Fruit fly (Drosophila melanogaster): Measurements from ENCODE around the gene CG10654.

Gene CG10654

DNA sequence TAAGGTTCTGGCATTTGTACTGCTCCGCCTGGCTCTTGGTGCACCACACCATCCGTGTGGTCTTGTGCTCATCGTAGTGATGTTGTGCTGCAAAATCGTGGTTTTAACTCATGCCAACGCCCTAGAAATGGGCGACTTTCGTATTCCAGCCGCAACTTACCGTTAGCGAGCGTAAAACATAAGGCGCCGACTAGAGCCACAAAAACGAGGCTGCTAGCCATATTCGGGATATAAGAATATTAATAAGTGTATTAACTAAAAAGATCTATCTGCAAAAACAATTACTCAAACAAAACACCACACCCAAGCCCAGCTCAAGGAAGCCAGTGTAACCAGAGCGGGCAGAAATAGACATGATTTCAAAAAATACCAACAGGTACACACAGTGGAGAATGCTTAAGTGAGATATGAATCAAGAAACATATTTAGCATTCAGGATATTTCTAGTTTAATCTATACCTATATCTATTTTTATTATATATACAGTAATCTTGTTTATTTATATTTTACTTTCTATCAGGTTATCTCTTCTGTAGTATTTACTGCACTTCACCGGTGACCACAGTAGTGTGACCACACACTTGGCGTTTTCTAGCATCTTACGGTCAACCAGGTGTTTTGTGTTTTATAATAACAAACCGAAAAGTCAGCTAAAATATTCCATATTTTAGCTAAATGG is 25.9 kb upstream of the CG10654 start, which contains the start of the genes Tsf2 and CG34242 (continued):
- TF ChIP-seq CG6254 (GFP tag; optimal IDR thresholded peaks at IDR 0.05), result peak; percentile 56
- TF ChIP-seq wor (GFP tag; IDR thresholded peaks at IDR 0.05), result no peak
- TF ChIP-seq CG12769 (tag; optimal IDR thresholded peaks at IDR 0.05), result no peak
- no peak for TF ChIP-seq CG8290 (GFP tag; optimal IDR thresholded peaks at IDR 0.05)
- TF ChIP-seq CG8290 (tag; optimal IDR thresholded peaks at IDR 0.05), result no peak
- peak; percentile 87; the same call in 2 of the 3 replicates for TF ChIP-seq Mrtf (GFP tag; IDR thresholded peaks at IDR 0.05)
- TF ChIP-seq CG10321 (GFP tag; IDR thresholded peaks at IDR 0.05), result no peak
- peak; percentile 84 for TF ChIP-seq row (GFP tag; IDR thresholded peaks at IDR 0.05)
- TF ChIP-seq sug (tag; optimal IDR thresholded peaks at IDR 0.05), result peak; percentile 77
- TF ChIP-seq CG4328 (GFP tag; optimal IDR thresholded peaks at IDR 0.05), result no peak
- TF ChIP-seq Blimp-1 (GFP tag; optimal IDR thresholded peaks at IDR 0.05), result peak; percentile 72
- TF ChIP-seq sr (GFP tag; IDR thresholded peaks at IDR 0.05), result peak; percentile 27; the same call in 1 of the 3 replicates
- TF ChIP-seq Sry-β (GFP tag; optimal IDR thresholded peaks at IDR 0.05), result no peak
- no peak for TF ChIP-seq ac (GFP tag; optimal IDR thresholded peaks at IDR 0.05)
- TF ChIP-seq nerfin-2 (GFP tag; IDR thresholded peaks at IDR 0.05; ENCODE audit: partially characterized antibody), result no peak
- TF ChIP-seq ase (GFP tag; IDR thresholded peaks at IDR 0.05), result peak; percentile 94
- TF ChIP-seq Elba2 (GFP tag; optimal IDR thresholded peaks at IDR 0.05), result no peak
- TF ChIP-seq nau (GFP tag; optimal IDR thresholded peaks at IDR 0.05), result peak; percentile 51
- peak; percentile 49 for TF ChIP-seq CG6654 (GFP tag; optimal IDR thresholded peaks at IDR 0.05)
- peak; percentile 74 for TF ChIP-seq tin (GFP tag; optimal IDR thresholded peaks at IDR 0.05)
- no peak for TF ChIP-seq pan (optimal IDR thresholded peaks at IDR 0.05)
- TF ChIP-seq pan (GFP tag; optimal IDR thresholded peaks at IDR 0.05 in 1 of 2, IDR thresholded peaks at IDR 0.05 in 1 of 2), result peak in 1 of 2 experiments; percentile 96
- no peak for TF ChIP-seq bbx (GFP tag; IDR thresholded peaks at IDR 0.05; ENCODE audit: partially characterized antibody)
- peak; percentile 60 for TF ChIP-seq tup (GFP tag; optimal IDR thresholded peaks at IDR 0.05)
- no peak for TF ChIP-seq CG12219 (GFP tag; optimal IDR thresholded peaks at IDR 0.05)
- no peak for TF ChIP-seq CG9876 (GFP tag; optimal IDR thresholded peaks at IDR 0.05)
- TF ChIP-seq CG6272 (GFP tag; IDR thresholded peaks at IDR 0.05), result peak; percentile 91
- no peak for TF ChIP-seq H2.0 (GFP tag; IDR thresholded peaks at IDR 0.05)
- TF ChIP-seq HLH4C (GFP tag; IDR thresholded peaks at IDR 0.05; ENCODE audit: partially characterized antibody), result no peak
- peak; percentile 85 for TF ChIP-seq NFAT (GFP tag; IDR thresholded peaks at IDR 0.05)
- TF ChIP-seq Six4 (GFP tag; optimal IDR thresholded peaks at IDR 0.05), result peak; percentile 71
- peak; percentile 88 for TF ChIP-seq toy (GFP tag; IDR thresholded peaks at IDR 0.05)
- TF ChIP-seq lilli (GFP tag; optimal IDR thresholded peaks at IDR 0.05), result no peak
- peak; percentile 31 for TF ChIP-seq Lhr (GFP tag; optimal IDR thresholded peaks at IDR 0.05)
- TF ChIP-seq CG2199 (GFP tag; IDR thresholded peaks at IDR 0.05), result no peak
- peak; percentile 51 for TF ChIP-seq GATAe (GFP tag; conservative IDR thresholded peaks at IDR 0.05)
- peak; percentile 34 for TF ChIP-seq CG9437 (GFP tag; optimal IDR thresholded peaks at IDR 0.05)
- TF ChIP-seq CG2120 (GFP tag; optimal IDR thresholded peaks at IDR 0.05), result peak; percentile 0
- no peak for TF ChIP-seq az2 (GFP tag; optimal IDR thresholded peaks at IDR 0.05)
- no peak for TF ChIP-seq Bteb2 (GFP tag; optimal IDR thresholded peaks at IDR 0.05)
- no peak for TF ChIP-seq CG10431 (GFP tag; optimal IDR thresholded peaks at IDR 0.05)
- no peak for TF ChIP-seq h (optimal IDR thresholded peaks at IDR 0.05)
- no peak for TF ChIP-seq sima (GFP tag; optimal IDR thresholded peaks at IDR 0.05)
- TF ChIP-seq luna (GFP tag; optimal IDR thresholded peaks at IDR 0.05), result no peak
- TF ChIP-seq CG12299 (tag; optimal IDR thresholded peaks at IDR 0.05), result peak; percentile 16
- TF ChIP-seq CG16815 (GFP tag; optimal IDR thresholded peaks at IDR 0.05), result no peak
- TF ChIP-seq unc-4 (GFP tag; IDR thresholded peaks at IDR 0.05; ENCODE audit: partially characterized antibody), result no peak
- TF ChIP-seq CG43689 (GFP tag; IDR thresholded peaks at IDR 0.05), result no peak
- no peak for TF ChIP-seq pfk (GFP tag; optimal IDR thresholded peaks at IDR 0.05)
- TF ChIP-seq fu2 (GFP tag; optimal IDR thresholded peaks at IDR 0.05), result no peak
- no peak for TF ChIP-seq z (GFP tag; IDR thresholded peaks at IDR 0.05)
